Fruit fly (Drosophila melanogaster) whole organism, adult: ENCODE data around the gene LysB.

Experiments
- CG11617 ChIP-seq: fragments of 200-800 bp; sonication (Bioruptor generic); optimal IDR thresholded peaks from 2 replicates; lab custom pipeline; 2017; ENCODE audit warnings: mild to moderate bottlenecking, missing biosample characterization, missing genetic modification reagents, missing genetic modification characterization
- CG12768 ChIP-seq: fragments of 200-800 bp; sonication (Bioruptor generic); optimal IDR thresholded peaks from 2 replicates; lab custom pipeline; 2017; ENCODE audit warnings: missing biosample characterization, missing genetic modification characterization, mild to moderate bottlenecking, moderate library complexity, missing genetic modification reagents
- CG14711 ChIP-seq: fragments of 200-800 bp; sonication (Bioruptor generic); optimal IDR thresholded peaks from 2 replicates; lab custom pipeline; 2018; ENCODE audit warnings: missing biosample characterization, mild to moderate bottlenecking, missing genetic modification characterization, moderate library complexity
- CG1620 ChIP-seq: fragments of 200-800 bp; sonication (Bioruptor generic); optimal IDR thresholded peaks from 2 replicates; lab custom pipeline; 2016; ENCODE audit warnings: missing biosample characterization, missing genetic modification characterization
- CG7101 ChIP-seq: fragments of 200-800 bp; sonication (Bioruptor generic); optimal IDR thresholded peaks from 2 replicates; lab custom pipeline; 2018; ENCODE audit warnings: missing biosample characterization, mild to moderate bottlenecking, missing genetic modification characterization, moderate library complexity
- Clk ChIP-seq: fragments of 200-800 bp; sonication (Bioruptor generic); optimal IDR thresholded peaks from 2 replicates; lab custom pipeline; 2017; ENCODE audit warnings: missing biosample characterization, missing genetic modification characterization
- Crg-1 ChIP-seq: fragments of 200-800 bp; sonication (Bioruptor generic); optimal IDR thresholded peaks from 2 replicates; lab custom pipeline; 2016; ENCODE audit warnings: missing biosample characterization, missing genetic modification characterization
- Mnt ChIP-seq: fragments of 200-800 bp; sonication (Bioruptor generic); optimal IDR thresholded peaks from 2 replicates; lab custom pipeline; 2016; ENCODE audit warnings: missing biosample characterization, mild to moderate bottlenecking, missing genetic modification characterization
- bab1 ChIP-seq: fragments of 200-800 bp; sonication (Bioruptor generic); optimal IDR thresholded peaks from 3 replicates; lab custom pipeline; 2019; ENCODE audit warnings: missing biosample characterization, mild to moderate bottlenecking, missing genetic modification characterization, moderate library complexity
- kay ChIP-seq: fragments of 200-800 bp; sonication (Bioruptor generic); peaks from one replicate; lab custom pipeline; 2016; ENCODE audit warnings: missing biosample characterization, missing genetic modification characterization, borderline replicate concordance
- pad ChIP-seq: fragments of 200-800 bp; sonication (Bioruptor generic); optimal IDR thresholded peaks from 3 replicates; lab custom pipeline; 2017; ENCODE audit warnings: missing biosample characterization, missing genetic modification characterization, mild to moderate bottlenecking, moderate library complexity, missing genetic modification reagents

dm6 chr3L:1193123-1193844 is 13.9 kb upstream of the LysB start, which contains the start of gene Trhn:
- TF ChIP-seq CG14711 (tag; lab: Kevin White, UChicago) (no peak), bab1 (GFP tag; lab: Kevin White, UChicago) (no peak), CG11617 (GFP tag; lab: Kevin White, UChicago) (no peak), kay (GFP tag; lab: Kevin White, UChicago) (no peak), Mnt (GFP tag; lab: Kevin White, UChicago) (no peak), pad (no peak), Crg-1 (GFP tag; lab: Kevin White, UChicago) (no peak), Clk (GFP tag; lab: Kevin White, UChicago) (no peak), CG7101 (tag; lab: Kevin White, UChicago) (no peak), CG12768 (GFP tag; lab: Kevin White, UChicago) (no peak), CG1620 (no peak)
